Fruit fly (Drosophila melanogaster): ENCODE data around the gene bowl.

DNA sequence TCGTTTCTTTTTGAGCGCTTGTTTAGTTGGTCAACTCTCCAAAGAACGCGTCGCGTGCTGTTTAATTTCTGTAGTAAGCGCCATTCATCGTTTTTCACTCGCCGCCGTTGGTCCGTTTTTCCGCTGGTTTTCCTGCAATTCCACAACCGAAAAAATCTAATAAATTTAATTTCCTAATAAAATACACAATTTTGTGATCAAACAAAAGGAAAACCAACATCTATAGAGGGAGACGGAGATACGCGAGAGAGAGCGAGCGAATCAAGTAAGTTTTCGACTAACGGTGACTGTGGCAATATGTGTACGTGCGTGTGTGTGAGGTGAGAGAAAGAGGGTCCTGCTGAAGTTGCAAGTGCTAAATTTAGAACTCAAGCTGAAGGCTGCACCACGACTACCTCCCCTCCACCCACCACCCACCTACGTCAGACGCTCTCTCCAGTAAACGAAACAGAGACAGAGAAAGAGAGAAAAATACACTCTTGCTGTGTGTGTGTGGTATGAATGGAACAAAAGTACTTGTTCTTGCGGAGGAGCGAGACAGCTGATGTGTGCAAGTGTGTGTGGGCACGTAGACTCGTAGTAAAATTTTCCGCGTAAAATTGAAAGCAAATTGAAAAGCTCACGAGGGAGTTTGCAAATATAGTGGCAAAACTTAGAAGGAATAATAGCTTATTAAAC, 32.1 kb downstream of the bowl start, which contains the start of gene Reph:
- peak; percentile 32 for TF ChIP-seq schlank (tag; optimal IDR thresholded peaks at IDR 0.05)
- TF ChIP-seq eve (GFP tag; optimal IDR thresholded peaks at IDR 0.05): no peak
- no peak for TF ChIP-seq CG43689 (GFP tag; IDR thresholded peaks at IDR 0.05)
- no peak for TF ChIP-seq Lhr (GFP tag; optimal IDR thresholded peaks at IDR 0.05)
- TF ChIP-seq disco-r (GFP tag; optimal IDR thresholded peaks at IDR 0.05): no peak
- TF ChIP-seq Aef1 (GFP tag; IDR thresholded peaks at IDR 0.05): no peak
- no peak for TF ChIP-seq lbe (GFP tag; optimal IDR thresholded peaks at IDR 0.05)
- peak; percentile 54 for TF ChIP-seq Rfx (GFP tag; IDR thresholded peaks at IDR 0.05)
- TF ChIP-seq peb (GFP tag; IDR thresholded peaks at IDR 0.05): no peak
- no peak for TF ChIP-seq CG6765 (GFP tag; optimal IDR thresholded peaks at IDR 0.05)

Measured in whole organism, embryonic.